Worm (Caenorhabditis elegans): ENCODE data around the gene T22F7.1.

ce11 chrIII:568815-569214 lies 26.9 kb downstream of the T22F7.1 start:
- peak; percentile 85 for TF ChIP-seq blmp-1 (tag; optimal IDR thresholded peaks at IDR 0.05)
- no peak for TF ChIP-seq nhr-11 (tag; optimal IDR thresholded peaks at IDR 0.05)
- no peak for TF ChIP-seq ces-1 (GFP tag; optimal IDR thresholded peaks at IDR 0.05)
- TF ChIP-seq efl-1 (optimal IDR thresholded peaks at IDR 0.05), result no peak
- TF ChIP-seq efl-1 (GFP tag; optimal IDR thresholded peaks at IDR 0.05 in 1 of 2), result no peak
- no peak for TF ChIP-seq nhr-90 (tag; optimal IDR thresholded peaks at IDR 0.05; ENCODE audit: poor library complexity)
- TF ChIP-seq mdl-1 (tag; optimal IDR thresholded peaks at IDR 0.05), result no peak
- TF ChIP-seq nhr-71 (tag; optimal IDR thresholded peaks at IDR 0.05), result no peak
- TF ChIP-seq nhr-76 (tag; optimal IDR thresholded peaks at IDR 0.05), result no peak
- no peak for TF ChIP-seq efl-3 (GFP tag; optimal IDR thresholded peaks at IDR 0.05)
- TF ChIP-seq nhr-28 (tag; optimal IDR thresholded peaks at IDR 0.05), result no peak
- no peak for TF ChIP-seq lin-13 (GFP tag; optimal IDR thresholded peaks at IDR 0.05)
- TF ChIP-seq ama-1 (optimal IDR thresholded peaks at IDR 0.05), result no peak
